Worm (Caenorhabditis elegans): ENCODE measurements around the gene C31H2.3.

Gene C31H2.3

ce11 chrX:5119246-5119645 is 34.9 kb downstream of the C31H2.3 start:
- TF ChIP-seq unc-62 (GFP tag; optimal IDR thresholded peaks at IDR 0.05) (peak; percentile 50), unc-39 (tag; optimal IDR thresholded peaks at IDR 0.05) (no peak), lsy-12 (tag; optimal IDR thresholded peaks at IDR 0.05) (peak; percentile 39), lin-39 (tag; optimal IDR thresholded peaks at IDR 0.05) (peak; percentile 28), elt-3 (tag; optimal IDR thresholded peaks at IDR 0.05) (no peak), nhr-23 (tag; optimal IDR thresholded peaks at IDR 0.05) (peak; percentile 77), elt-2 (tag; optimal IDR thresholded peaks at IDR 0.05) (peak; percentile 28), sea-2 (GFP tag; optimal IDR thresholded peaks at IDR 0.05) (no peak), ceh-82 (tag; optimal IDR thresholded peaks at IDR 0.05) (no peak), eor-1 (tag; optimal IDR thresholded peaks at IDR 0.05) (no peak), ztf-4 (tag; optimal IDR thresholded peaks at IDR 0.05) (no peak), ceh-16 (tag; optimal IDR thresholded peaks at IDR 0.05) (no peak), nhr-25 (tag; optimal IDR thresholded peaks at IDR 0.05) (peak; percentile 86), jun-1 (tag; optimal IDR thresholded peaks at IDR 0.05) (peak; percentile 44), fos-1 (tag; optimal IDR thresholded peaks at IDR 0.05) (no peak), daf-12 (tag; optimal IDR thresholded peaks at IDR 0.05) (no peak), mdl-1 (tag; optimal IDR thresholded peaks at IDR 0.05) (peak; percentile 26), pha-4 (tag; optimal IDR thresholded peaks at IDR 0.05) (peak; percentile 33), hmg-11 (tag; optimal IDR thresholded peaks at IDR 0.05) (no peak), nhr-28 (tag; optimal IDR thresholded peaks at IDR 0.05) (no peak), aly-2 (tag; optimal IDR thresholded peaks at IDR 0.05) (no peak), ceh-9 (tag; optimal IDR thresholded peaks at IDR 0.05) (no peak), nhr-76 (tag; optimal IDR thresholded peaks at IDR 0.05) (no peak), nfya-1 (tag; optimal IDR thresholded peaks at IDR 0.05; ENCODE audit: insufficient read depth) (peak; percentile 51), ama-1 (optimal IDR thresholded peaks at IDR 0.05) (peak; percentile 56), nhr-43 (tag; optimal IDR thresholded peaks at IDR 0.05; ENCODE audit: poor library complexity, severe bottlenecking) (peak; percentile 80)

- no peak for TF ChIP-seq eor-1 (tag; optimal IDR thresholded peaks at IDR 0.05)
- peak; percentile 85 for TF ChIP-seq fkh-10 (GFP tag; optimal IDR thresholded peaks at IDR 0.05)
These were observed 36.6 kb downstream of the C31H2.3 start for ce11 chrX:5117571-5117970.

ce11 chrX:5116816-5117459 is 37.2 kb downstream of the C31H2.3 start, which contains the start of gene apl-1:
apl-1 (minus strand) TSS chrX:5116866.
- TF ChIP-seq nfya-1 (tag; optimal IDR thresholded peaks at IDR 0.05; ENCODE audit: insufficient read depth), result peak; percentile 28
- TF ChIP-seq ama-1 (optimal IDR thresholded peaks at IDR 0.05), result peak; percentile 15
- peak; percentile 48 for TF ChIP-seq nhr-23 (tag; optimal IDR thresholded peaks at IDR 0.05)
- peak; percentile 28 for TF ChIP-seq ceh-28 (tag; optimal IDR thresholded peaks at IDR 0.05)
- peak; percentile 43 for TF ChIP-seq nhr-25 (tag; optimal IDR thresholded peaks at IDR 0.05)
- TF ChIP-seq jun-1 (tag; optimal IDR thresholded peaks at IDR 0.05), result no peak
- TF ChIP-seq lin-39 (tag; optimal IDR thresholded peaks at IDR 0.05), result no peak
- peak; percentile 46 for TF ChIP-seq pha-4 (tag; optimal IDR thresholded peaks at IDR 0.05)
- no peak for TF ChIP-seq nhr-67 (tag; optimal IDR thresholded peaks at IDR 0.05)
- TF ChIP-seq lsy-12 (tag; optimal IDR thresholded peaks at IDR 0.05), result no peak

ce11 chrX:5116180-5116579 is 38.0 kb downstream of the C31H2.3 start:
- TF ChIP-seq ama-1 (optimal IDR thresholded peaks at IDR 0.05) (peak; percentile 31), ceh-9 (tag; optimal IDR thresholded peaks at IDR 0.05) (no peak)

- TF ChIP-seq hmg-11 (tag; optimal IDR thresholded peaks at IDR 0.05) (no peak), lin-39 (tag; optimal IDR thresholded peaks at IDR 0.05) (peak; percentile 29), aly-2 (tag; optimal IDR thresholded peaks at IDR 0.05) (no peak)
These were observed 38.7 kb downstream of the C31H2.3 start for ce11 chrX:5115511-5115910.

ce11 chrX:5111894-5112293 is 42.3 kb downstream of the C31H2.3 start:
- no peak for TF ChIP-seq unc-62 (GFP tag; optimal IDR thresholded peaks at IDR 0.05)

ce11 chrX:5109130-5109529 is 45.0 kb downstream of the C31H2.3 start, which contains the start of gene C42D8.1:
C42D8.1 (plus strand) TSS chrX:5109506.
- TF ChIP-seq ceh-82 (tag; optimal IDR thresholded peaks at IDR 0.05) (no peak), aly-2 (tag; optimal IDR thresholded peaks at IDR 0.05) (no peak), ceh-28 (tag; optimal IDR thresholded peaks at IDR 0.05) (no peak), fkh-10 (GFP tag; optimal IDR thresholded peaks at IDR 0.05) (no peak), ceh-9 (tag; optimal IDR thresholded peaks at IDR 0.05) (no peak), nfya-1 (tag; optimal IDR thresholded peaks at IDR 0.05; ENCODE audit: insufficient read depth) (no peak), fkh-2 (tag; optimal IDR thresholded peaks at IDR 0.05) (no peak), elt-2 (tag; optimal IDR thresholded peaks at IDR 0.05) (peak; percentile 84), ztf-11 (tag; optimal IDR thresholded peaks at IDR 0.05) (no peak), eor-1 (tag; optimal IDR thresholded peaks at IDR 0.05) (no peak), pha-4 (tag; optimal IDR thresholded peaks at IDR 0.05) (peak; percentile 35), elt-1 (tag; optimal IDR thresholded peaks at IDR 0.05) (no peak), snpc-4 (tag; optimal IDR thresholded peaks at IDR 0.05) (no peak), nhr-77 (tag; optimal IDR thresholded peaks at IDR 0.05) (no peak), lin-15B (tag; optimal IDR thresholded peaks at IDR 0.05) (no peak), daf-12 (tag; optimal IDR thresholded peaks at IDR 0.05) (no peak), mml-1 (tag; optimal IDR thresholded peaks at IDR 0.05) (no peak), nhr-25 (tag; optimal IDR thresholded peaks at IDR 0.05) (no peak), pqm-1 (tag; optimal IDR thresholded peaks at IDR 0.05) (peak; percentile 89)
